Worm (Caenorhabditis elegans) whole organism, early embryonic: ENCODE results near the gene cec-5.

Experiments used
- ama-1 ChIP-seq: fragments of 150-350 bp; optimal IDR thresholded peaks from 2 replicates; lab custom pipeline; 2014
- flt-1 ChIP-seq: fragments of 200-800 bp; sonication (Bioruptor generic); IDR thresholded peaks from 2 replicates; pipeline ENCODE4 v1.3.6; 2022; ENCODE audit warnings: missing genetic modification characterization, missing compliant biosample characterization
- hnd-1 ChIP-seq: sonication (generic microtip); optimal IDR thresholded peaks from 2 replicates; lab custom pipeline; 2016; ENCODE audit warnings: missing genetic modification characterization, missing compliant biosample characterization
- scrt-1 ChIP-seq: fragments of 200-800 bp; sonication (Bioruptor generic); IDR thresholded peaks from 2 replicates; pipeline ENCODE4 v1.3.6; 2022; ENCODE audit warnings: missing genetic modification characterization, missing compliant biosample characterization
- tbx-11 ChIP-seq: fragments of 200-800 bp; sonication (Bioruptor generic); IDR thresholded peaks from 2 replicates; pipeline ENCODE4 v1.3.6; 2022; ENCODE audit warnings: missing genetic modification characterization, missing compliant biosample characterization
- tbx-37 ChIP-seq: fragments of 200-800 bp; sonication (Bioruptor generic); conservative IDR thresholded peaks from 2 replicates; pipeline ENCODE4 v1.3.6; 2022; ENCODE audit warnings: missing genetic modification reagents, missing genetic modification characterization, missing compliant biosample characterization
- tra-4 ChIP-seq: sonication (generic microtip); optimal IDR thresholded peaks from 2 replicates; lab custom pipeline; 2017; ENCODE audit warnings: missing genetic modification characterization, missing compliant biosample characterization

DNA sequence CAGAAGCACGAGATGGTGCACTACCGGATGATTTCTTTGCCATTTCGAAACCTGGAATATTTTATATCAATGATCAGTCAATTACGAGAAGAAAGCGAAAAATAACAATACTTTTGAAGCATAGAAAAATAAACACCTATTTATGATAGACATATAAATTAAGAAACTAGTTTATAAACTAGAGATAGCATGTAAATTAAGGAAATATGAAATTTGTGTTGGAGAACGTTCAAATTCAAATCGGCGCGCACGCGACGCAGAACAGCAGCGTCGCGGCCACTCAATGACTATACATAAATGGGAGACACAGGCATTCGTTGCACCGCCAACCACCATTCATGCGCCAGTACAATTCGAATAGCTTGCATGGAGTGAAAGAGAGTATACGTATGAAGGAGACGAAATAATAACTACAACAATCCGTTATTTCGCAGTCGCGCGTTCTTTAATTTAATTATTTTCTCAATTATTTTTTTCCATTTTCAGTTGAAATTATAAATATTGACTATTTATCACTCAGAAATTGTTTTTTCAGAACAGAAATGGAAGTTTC is at the start of gene cec-5, which contains the start of gene nol-10:
- TF ChIP-seq hnd-1 (tag; lab: Kevin White, UChicago) = no peak
- TF ChIP-seq ama-1 (lab: Kevin White, UChicago) = no peak
- TF ChIP-seq tbx-11 (GFP tag; lab: Robert Waterston, UW) = no peak
- no peak for TF ChIP-seq scrt-1 (GFP tag; lab: Robert Waterston, UW)
- peak; percentile 52; the same call in 1 of the 2 replicates for TF ChIP-seq flt-1 (GFP tag; lab: Robert Waterston, UW)
- no peak for TF ChIP-seq tbx-37 (GFP tag; lab: Robert Waterston, UW)
- TF ChIP-seq tra-4 (tag; lab: Kevin White, UChicago) = no peak
